Fruit fly (Drosophila melanogaster) whole organism, prepupa: ENCODE data around the gene EAChm.

ENCODE experiments used
- Blimp-1 ChIP-seq: fragments of 200-800 bp; sonication (Bioruptor generic); optimal IDR thresholded peaks from 3 replicates; lab custom pipeline; 2017; ENCODE audit warnings: missing biosample characterization, missing genetic modification characterization, mild to moderate bottlenecking, moderate library complexity, missing genetic modification reagents
- CG10631 ChIP-seq: fragments of 200-800 bp; sonication (Bioruptor generic); optimal IDR thresholded peaks from 2 replicates; lab custom pipeline; 2016; ENCODE audit warnings: missing biosample characterization, missing genetic modification characterization
- CG11294 ChIP-seq: fragments of 200-800 bp; sonication (Bioruptor generic); IDR thresholded peaks from 2 replicates; pipeline ENCODE4 v1.3.6; 2022; ENCODE audit warnings: missing biosample characterization, missing genetic modification characterization
- CG11902 ChIP-seq: fragments of 200-800 bp; sonication (Bioruptor generic); optimal IDR thresholded peaks from 3 replicates; lab custom pipeline; 2016; ENCODE audit warnings: missing biosample characterization, missing genetic modification characterization
- CG15336 ChIP-seq: fragments of 200-800 bp; sonication (Bioruptor generic); IDR thresholded peaks from 2 replicates; pipeline ENCODE4 v1.3.6; 2022; ENCODE audit warnings: missing biosample characterization, missing genetic modification characterization
- CG1621 ChIP-seq: fragments of 200-800 bp; sonication (Bioruptor generic); optimal IDR thresholded peaks from 3 replicates; lab custom pipeline; 2018; ENCODE audit warnings: missing biosample characterization, mild to moderate bottlenecking, missing genetic modification characterization
- CG16779 ChIP-seq: fragments of 200-800 bp; sonication (Bioruptor generic); optimal IDR thresholded peaks from 3 replicates; lab custom pipeline; 2017; ENCODE audit warnings: missing biosample characterization, mild to moderate bottlenecking, missing genetic modification characterization
- CG3032 ChIP-seq: fragments of 200-800 bp; optimal IDR thresholded peaks from 2 replicates; lab custom pipeline; 2019; ENCODE audit warnings: missing biosample characterization, mild to moderate bottlenecking, missing genetic modification characterization, moderate library complexity
- CG31627 ChIP-seq: fragments of 200-800 bp; sonication (Bioruptor generic); optimal IDR thresholded peaks from 3 replicates; lab custom pipeline; 2016; ENCODE audit warnings: missing biosample characterization, missing genetic modification characterization
- CG32006 ChIP-seq: fragments of 200-800 bp; sonication (Bioruptor generic); optimal IDR thresholded peaks from 3 replicates; lab custom pipeline; 2017; ENCODE audit warnings: missing biosample characterization, mild to moderate bottlenecking, missing genetic modification characterization
- CG3919 ChIP-seq: fragments of 200-800 bp; sonication (Bioruptor generic); optimal IDR thresholded peaks from 3 replicates; lab custom pipeline; 2016; ENCODE audit warnings: missing biosample characterization, missing genetic modification characterization
- CG4318 ChIP-seq: fragments of 200-800 bp; sonication (Bioruptor generic); optimal IDR thresholded peaks from 3 replicates; lab custom pipeline; 2017; ENCODE audit warnings: missing biosample characterization, mild to moderate bottlenecking, missing genetic modification characterization
- CG6163 ChIP-seq: fragments of 200-800 bp; sonication (Bioruptor generic); IDR thresholded peaks from 3 replicates; pipeline ENCODE4 v1.3.6; 2022; ENCODE audit warnings: missing biosample characterization, missing genetic modification characterization
- CG6792 ChIP-seq: fragments of 200-800 bp; sonication (Bioruptor generic); optimal IDR thresholded peaks from 3 replicates; lab custom pipeline; 2016; ENCODE audit warnings: missing biosample characterization, missing genetic modification characterization
- CG6808 ChIP-seq: fragments of 200-800 bp; sonication (Bioruptor generic); optimal IDR thresholded peaks from 3 replicates; lab custom pipeline; 2017; ENCODE audit warnings: missing biosample characterization, missing genetic modification characterization, mild to moderate bottlenecking, moderate library complexity, missing genetic modification reagents
- CG6854 ChIP-seq: fragments of 200-800 bp; sonication (Bioruptor generic); optimal IDR thresholded peaks from 2 replicates; lab custom pipeline; 2017; ENCODE audit warnings: missing biosample characterization, mild to moderate bottlenecking, missing genetic modification characterization
- CG7368 ChIP-seq: fragments of 200-800 bp; sonication (Bioruptor generic); optimal IDR thresholded peaks from 3 replicates; lab custom pipeline; 2016; ENCODE audit warnings: missing biosample characterization, missing genetic modification characterization
- CG8119 ChIP-seq: fragments of 200-800 bp; sonication (Bioruptor generic); IDR thresholded peaks from 3 replicates; pipeline ENCODE4 v1.3.6; 2022; ENCODE audit warnings: missing biosample characterization, missing genetic modification characterization
- CG8319 ChIP-seq: fragments of 200-800 bp; sonication (Bioruptor generic); optimal IDR thresholded peaks from 3 replicates; lab custom pipeline; 2016; ENCODE audit warnings: missing biosample characterization, missing genetic modification characterization
- CG8632 ChIP-seq: fragments of 200-800 bp; sonication (Bioruptor generic); optimal IDR thresholded peaks from 3 replicates; lab custom pipeline; 2016; ENCODE audit warnings: missing biosample characterization, missing genetic modification characterization
- CG9139 ChIP-seq: fragments of 200-800 bp; sonication (Bioruptor generic); optimal IDR thresholded peaks from 3 replicates; lab custom pipeline; 2017; ENCODE audit warnings: missing biosample characterization, mild to moderate bottlenecking, missing genetic modification characterization
- Eip75B ChIP-seq: fragments of 200-800 bp; sonication (Bioruptor generic); optimal IDR thresholded peaks from 3 replicates; lab custom pipeline; 2016; ENCODE audit warnings: missing biosample characterization, missing genetic modification characterization
- Eip78C ChIP-seq: fragments of 200-800 bp; sonication (Bioruptor generic); peaks from one replicate; lab custom pipeline; 2016; ENCODE audit warnings: missing biosample characterization, missing genetic modification characterization
- Ets21C ChIP-seq: fragments of 200-800 bp; sonication (Bioruptor generic); optimal IDR thresholded peaks from 3 replicates; lab custom pipeline; 2016; ENCODE audit warnings: missing biosample characterization, missing genetic modification characterization
- Ets96B ChIP-seq: fragments of 200-800 bp; optimal IDR thresholded peaks from 2 replicates; lab custom pipeline; 2019; ENCODE audit warnings: missing biosample characterization, mild to moderate bottlenecking, missing genetic modification characterization, moderate library complexity
- Gug ChIP-seq: fragments of 200-800 bp; sonication (Bioruptor generic); IDR thresholded peaks from 2 replicates; pipeline ENCODE4 v1.3.6; 2022; ENCODE audit warnings: missing biosample characterization, missing genetic modification characterization
- Hr39 ChIP-seq: fragments of 200-800 bp; sonication (Bioruptor generic); optimal IDR thresholded peaks from 2 replicates; lab custom pipeline; 2016; ENCODE audit warnings: missing biosample characterization, missing genetic modification characterization
- Hr4 ChIP-seq: fragments of 200-800 bp; sonication (Bioruptor generic); optimal IDR thresholded peaks from 3 replicates; lab custom pipeline; 2016; ENCODE audit warnings: missing biosample characterization, missing genetic modification characterization
- Lpt ChIP-seq: fragments of 200-800 bp; sonication (Bioruptor generic); optimal IDR thresholded peaks from 3 replicates; lab custom pipeline; 2016; ENCODE audit warnings: missing biosample characterization, missing genetic modification characterization
- OdsH ChIP-seq: fragments of 200-800 bp; sonication (Bioruptor generic); optimal IDR thresholded peaks from 3 replicates; lab custom pipeline; 2016; ENCODE audit warnings: missing biosample characterization, missing genetic modification characterization
- Sox102F ChIP-seq: fragments of 200-800 bp; sonication (Bioruptor generic); optimal IDR thresholded peaks from 2 replicates; lab custom pipeline; 2016; ENCODE audit warnings: missing biosample characterization, mild to moderate bottlenecking, missing genetic modification characterization
- Sox14 ChIP-seq: fragments of 200-800 bp; sonication (Bioruptor generic); optimal IDR thresholded peaks from 3 replicates; lab custom pipeline; 2016; ENCODE audit warnings: missing biosample characterization, missing genetic modification characterization
- Sox15 ChIP-seq: fragments of 200-800 bp; sonication (Bioruptor generic); optimal IDR thresholded peaks from 3 replicates; lab custom pipeline; 2016; ENCODE audit warnings: missing biosample characterization, missing genetic modification characterization
- achi ChIP-seq: fragments of 200-800 bp; sonication (Bioruptor generic); optimal IDR thresholded peaks from 3 replicates; lab custom pipeline; 2016; ENCODE audit warnings: missing biosample characterization, missing genetic modification characterization
- acj6 ChIP-seq: fragments of 200-800 bp; sonication (Bioruptor generic); optimal IDR thresholded peaks from 3 replicates; lab custom pipeline; 2016; ENCODE audit warnings: missing biosample characterization, missing genetic modification characterization
- dac ChIP-seq: fragments of 200-800 bp; sonication (Bioruptor generic); optimal IDR thresholded peaks from 2 replicates; lab custom pipeline; 2017; ENCODE audit warnings: missing biosample characterization, mild to moderate bottlenecking, missing genetic modification characterization
- dsx ChIP-seq: fragments of 200-800 bp; optimal IDR thresholded peaks from 3 replicates; lab custom pipeline; 2019; ENCODE audit warnings: missing biosample characterization, mild to moderate bottlenecking, missing genetic modification characterization, moderate library complexity; ENCODE audit not compliant: poor library complexity, severe bottlenecking
- eg ChIP-seq: fragments of 200-800 bp; sonication (Bioruptor generic); IDR thresholded peaks from 3 replicates; pipeline ENCODE4 v1.3.6; 2022; ENCODE audit warnings: missing biosample characterization, missing genetic modification characterization
- esn ChIP-seq: fragments of 200-800 bp; sonication (Bioruptor generic); optimal IDR thresholded peaks from 2 replicates; lab custom pipeline; 2016; ENCODE audit warnings: missing biosample characterization, mild to moderate bottlenecking, missing genetic modification characterization, moderate library complexity
- fd59A ChIP-seq: fragments of 200-800 bp; sonication (Bioruptor generic); optimal IDR thresholded peaks from 2 replicates; lab custom pipeline; 2017; ENCODE audit warnings: missing biosample characterization, mild to moderate bottlenecking, missing genetic modification characterization, missing genetic modification reagents
- fd85E ChIP-seq: fragments of 200-800 bp; sonication (Bioruptor generic); optimal IDR thresholded peaks from 3 replicates; lab custom pipeline; 2016; ENCODE audit warnings: missing biosample characterization, missing genetic modification characterization
- net ChIP-seq: fragments of 200-800 bp; sonication (Bioruptor generic); optimal IDR thresholded peaks from 3 replicates; lab custom pipeline; 2016; ENCODE audit warnings: missing biosample characterization, missing genetic modification characterization
- pdm3 ChIP-seq: fragments of 200-800 bp; sonication (Bioruptor generic); optimal IDR thresholded peaks from 3 replicates; lab custom pipeline; 2016; ENCODE audit warnings: missing biosample characterization, missing genetic modification characterization
- salr ChIP-seq, 2 experiments: fragments of 200-800 bp; sonication (Bioruptor generic); optimal IDR thresholded peaks; 3 replicates each; lab custom pipeline; 2016 to 2018; ENCODE audit warnings: missing biosample characterization in 2 of 2, missing genetic modification characterization in 2 of 2, mild to moderate bottlenecking in 1 of 2
- spab ChIP-seq: fragments of 200-800 bp; sonication (Bioruptor generic); optimal IDR thresholded peaks from 2 replicates; lab custom pipeline; 2017; ENCODE audit warnings: missing biosample characterization, mild to moderate bottlenecking, missing genetic modification characterization, missing genetic modification reagents
- ss ChIP-seq, 2 experiments: fragments of 200-800 bp; sonication (Bioruptor generic); optimal IDR thresholded peaks; 2 replicates in 1 of 2; 3 replicates in 1 of 2; lab custom pipeline; 2017 to 2018; ENCODE audit warnings: mild to moderate bottlenecking in 2 of 2, missing biosample characterization in 2 of 2, missing genetic modification characterization in 2 of 2, moderate library complexity in 1 of 2
- svp ChIP-seq: fragments of 200-800 bp; sonication (Bioruptor generic); peaks from one replicate; lab custom pipeline; 2016; ENCODE audit warnings: missing biosample characterization, missing genetic modification characterization
- topi ChIP-seq: fragments of 200-800 bp; sonication (Bioruptor generic); optimal IDR thresholded peaks from 3 replicates; lab custom pipeline; 2016; ENCODE audit warnings: missing biosample characterization, missing genetic modification characterization
- vri ChIP-seq: fragments of 200-800 bp; sonication (Bioruptor generic); optimal IDR thresholded peaks from 3 replicates; lab custom pipeline; 2016; ENCODE audit warnings: missing biosample characterization, mild to moderate bottlenecking, missing genetic modification characterization

EAChm gene

dm6 chr3L:15006825-15007224, 47.8 kb upstream of the EAChm start (continued):
- TF ChIP-seq CG6854 (GFP tag; lab: Kevin White, UChicago): no peak
- TF ChIP-seq pdm3 (GFP tag; lab: Kevin White, UChicago): peak; percentile 87
- peak; percentile 88 for TF ChIP-seq Eip75B
- TF ChIP-seq esn (GFP tag; lab: Kevin White, UChicago): peak; percentile 82
- TF ChIP-seq spab (GFP tag; lab: Kevin White, UChicago): peak; percentile 56
- peak; percentile 96 for TF ChIP-seq eg
- TF ChIP-seq Hr39 (GFP tag; lab: Kevin White, UChicago): peak; percentile 62
- peak; percentile 80 for TF ChIP-seq OdsH

dm6 chr3L:15007271-15007948, 47.2 kb upstream of the EAChm start:
- TF ChIP-seq Sox15 (GFP tag; lab: Kevin White, UChicago): no peak
- TF ChIP-seq CG15336: peak; percentile 55
- TF ChIP-seq Gug (GFP tag; lab: Robert Waterston, UW): no peak
- peak; percentile 15 for TF ChIP-seq CG10631 (GFP tag; lab: Kevin White, UChicago)
- peak; percentile 28 for TF ChIP-seq esn (GFP tag; lab: Kevin White, UChicago)
- TF ChIP-seq CG11294: no peak
- TF ChIP-seq CG3032: peak; percentile 21
- peak; percentile 69 for TF ChIP-seq svp (GFP tag; lab: Kevin White, UChicago)
- TF ChIP-seq salr (GFP tag; optimal IDR thresholded peaks at IDR 0.05; lab: Kevin White, UChicago): no peak
- TF ChIP-seq spab (GFP tag; lab: Kevin White, UChicago): peak; percentile 7
- no peak for TF ChIP-seq CG4318 (GFP tag; lab: Kevin White, UChicago)
- TF ChIP-seq CG31627 (GFP tag; lab: Kevin White, UChicago): peak; percentile 16
- TF ChIP-seq CG16779: no peak
- TF ChIP-seq CG9139 (GFP tag; lab: Kevin White, UChicago): no peak
- no peak for TF ChIP-seq CG7368 (GFP tag; lab: Kevin White, UChicago)
- TF ChIP-seq Hr4 (GFP tag; lab: Kevin White, UChicago): peak; percentile 31
- peak; percentile 17 for TF ChIP-seq Sox102F
- TF ChIP-seq Lpt (GFP tag; lab: Kevin White, UChicago): peak; percentile 20
- TF ChIP-seq CG6808 (GFP tag; lab: Kevin White, UChicago): peak; percentile 15
- TF ChIP-seq CG32006 (GFP tag; lab: Kevin White, UChicago): peak; percentile 58
- TF ChIP-seq CG8119 (GFP tag; lab: Robert Waterston, UW): peak; percentile 59
- no peak for TF ChIP-seq topi (GFP tag; lab: Kevin White, UChicago)
- peak; percentile 90 for TF ChIP-seq Eip78C
- peak in 1 of 2 experiments; percentile 16 for TF ChIP-seq ss (GFP tag; optimal IDR thresholded peaks at IDR 0.05; lab: Kevin White, UChicago)
- peak; percentile 45 for TF ChIP-seq Ets96B (tag; lab: Kevin White, UChicago)
- TF ChIP-seq fd59A (GFP tag; lab: Kevin White, UChicago): peak; percentile 25
- TF ChIP-seq CG3919 (GFP tag; lab: Kevin White, UChicago): no peak
- TF ChIP-seq CG6792 (GFP tag; lab: Kevin White, UChicago): peak; percentile 8
- TF ChIP-seq Ets21C (GFP tag; lab: Kevin White, UChicago): peak; percentile 16
- peak; percentile 54 for TF ChIP-seq achi (GFP tag; lab: Kevin White, UChicago)
- TF ChIP-seq CG1621 (tag; lab: Kevin White, UChicago): no peak
- TF ChIP-seq CG6163 (GFP tag; lab: Robert Waterston, UW): peak; percentile 56; the same call in 2 of the 3 replicates
- no peak for TF ChIP-seq CG8319
- TF ChIP-seq fd85E: no peak
- peak; percentile 6 for TF ChIP-seq net
- peak; percentile 7 for TF ChIP-seq pdm3 (GFP tag; lab: Kevin White, UChicago)
- no peak for TF ChIP-seq vri
- TF ChIP-seq Blimp-1 (GFP tag; lab: Kevin White, UChicago): no peak
- TF ChIP-seq dac (GFP tag; lab: Kevin White, UChicago): no peak
- TF ChIP-seq acj6 (GFP tag; lab: Kevin White, UChicago): peak; percentile 24
- TF ChIP-seq CG11902 (GFP tag; lab: Kevin White, UChicago): no peak
- peak; percentile 28 for TF ChIP-seq Eip75B
- peak; percentile 8 for TF ChIP-seq dsx (GFP tag; lab: Kevin White, UChicago)
- peak; percentile 20 for TF ChIP-seq Sox14 (GFP tag; lab: Kevin White, UChicago)
- TF ChIP-seq CG8632 (GFP tag; lab: Kevin White, UChicago): peak; percentile 7
